Worm (Caenorhabditis elegans): ENCODE results near the gene msp-32.

ce11 chrII:4918501-4919021 is 19.9 kb downstream of the msp-32 start:
- TF ChIP-seq snpc-4 (GFP tag; optimal IDR thresholded peaks at IDR 0.05) (no peak), snpc-4 (tag; optimal IDR thresholded peaks at IDR 0.05) (no peak), ama-1 (optimal IDR thresholded peaks at IDR 0.05) (no peak), ama-1 (GFP tag; optimal IDR thresholded peaks at IDR 0.05) (no peak), madf-8 (GFP tag; conservative IDR thresholded peaks at IDR 0.05) (no peak), dpl-1 (GFP tag; optimal IDR thresholded peaks at IDR 0.05) (no peak), Y56A3A.18 (GFP tag; IDR thresholded peaks at IDR 0.05) (no peak), unc-130 (GFP tag; optimal IDR thresholded peaks at IDR 0.05) (no peak), F49E8.2 (tag; optimal IDR thresholded peaks at IDR 0.05; ENCODE audit: insufficient read depth) (no peak), unc-62 (GFP tag; optimal IDR thresholded peaks at IDR 0.05) (no peak), F23B12.7 (tag; optimal IDR thresholded peaks at IDR 0.05; ENCODE audit: insufficient read depth) (no peak), nfya-2 (GFP tag; IDR thresholded peaks at IDR 0.05) (no peak), ZK185.1 (tag; optimal IDR thresholded peaks at IDR 0.05; ENCODE audit: poor library complexity, severe bottlenecking) (no peak), ztf-25 (GFP tag; IDR thresholded peaks at IDR 0.05) (no peak), ets-4 (GFP tag; optimal IDR thresholded peaks at IDR 0.05) (no peak)
